Worm (Caenorhabditis elegans) whole organism, L2 larva: ENCODE data around the gene K10H10.7.

Experiments
- C34F6.9 ChIP-seq: fragments of 150-350 bp; optimal IDR thresholded peaks from 2 replicates; lab custom pipeline; 2014; ENCODE audit warnings: missing biosample characterization, missing genetic modification characterization
- F13H6.1 ChIP-seq: sonication (generic microtip); optimal IDR thresholded peaks from 2 replicates; lab custom pipeline; 2016; ENCODE audit warnings: missing genetic modification characterization, missing compliant biosample characterization
- R02D3.7 ChIP-seq: fragments of 150-350 bp; optimal IDR thresholded peaks from 2 replicates; lab custom pipeline; 2014; ENCODE audit warnings: missing biosample characterization, missing genetic modification characterization
- Y55F3AM.14 ChIP-seq: fragments of 200-800 bp; sonication (Bioruptor generic); optimal IDR thresholded peaks from 2 replicates; lab custom pipeline; 2018; ENCODE audit warnings: mild to moderate bottlenecking, missing genetic modification characterization, missing compliant biosample characterization
- ZK546.5 ChIP-seq: sonication (generic microtip); optimal IDR thresholded peaks from 2 replicates; lab custom pipeline; 2017; ENCODE audit warnings: missing biosample characterization, missing genetic modification characterization
- alr-1 ChIP-seq: fragments of 150-350 bp; optimal IDR thresholded peaks from 2 replicates; lab custom pipeline; 2014; ENCODE audit warnings: missing biosample characterization, missing genetic modification characterization
- aly-2 ChIP-seq: fragments of 150-350 bp; optimal IDR thresholded peaks from 2 replicates; lab custom pipeline; 2014; ENCODE audit warnings: missing biosample characterization, missing genetic modification characterization
- ama-1 ChIP-seq: fragments of 150-350 bp; optimal IDR thresholded peaks from 2 replicates; lab custom pipeline; 2018; ENCODE audit warnings: inconsistent platforms
- blmp-1 ChIP-seq: sonication (generic microtip); optimal IDR thresholded peaks from 2 replicates; lab custom pipeline; 2017; ENCODE audit warnings: missing genetic modification characterization, mild to moderate bottlenecking, missing compliant biosample characterization, antibody characterized with exemption, moderate library complexity; ENCODE audit not compliant: insufficient read depth
- ceh-16 ChIP-seq: fragments of 150-350 bp; optimal IDR thresholded peaks from 2 replicates; lab custom pipeline; 2014; ENCODE audit warnings: missing biosample characterization, missing genetic modification characterization
- ceh-82 ChIP-seq: fragments of 150-350 bp; optimal IDR thresholded peaks from 2 replicates; lab custom pipeline; 2014; ENCODE audit warnings: missing biosample characterization, missing genetic modification characterization
- crh-2 ChIP-seq: sonication (generic microtip); optimal IDR thresholded peaks from 2 replicates; lab custom pipeline; 2017; ENCODE audit warnings: missing biosample characterization, missing genetic modification characterization
- dmd-4 ChIP-seq: sonication (generic microtip); optimal IDR thresholded peaks from 2 replicates; lab custom pipeline; 2017; ENCODE audit warnings: missing biosample characterization, missing genetic modification characterization
- egl-27 ChIP-seq: sonication (generic microtip); optimal IDR thresholded peaks from 3 replicates; lab custom pipeline; 2017; ENCODE audit warnings: missing biosample characterization, missing genetic modification reagents, missing genetic modification characterization
- elt-1 ChIP-seq: fragments of 150-350 bp; optimal IDR thresholded peaks from 2 replicates; lab custom pipeline; 2014; ENCODE audit warnings: missing biosample characterization, missing genetic modification characterization
- elt-3 ChIP-seq: sonication (generic microtip); optimal IDR thresholded peaks from 2 replicates; lab custom pipeline; 2017; ENCODE audit warnings: missing biosample characterization, missing genetic modification characterization
- fos-1 ChIP-seq: fragments of 150-350 bp; optimal IDR thresholded peaks from 2 replicates; lab custom pipeline; 2014; ENCODE audit warnings: missing biosample characterization, missing genetic modification characterization
- gmeb-1 ChIP-seq: fragments of 150-350 bp; optimal IDR thresholded peaks from 2 replicates; lab custom pipeline; 2014; ENCODE audit warnings: missing biosample characterization, missing genetic modification characterization
- lin-11 ChIP-seq: fragments of 150-350 bp; sonication (generic microtip); optimal IDR thresholded peaks from 2 replicates; lab custom pipeline; 2014; ENCODE audit warnings: missing biosample characterization, missing genetic modification characterization, inconsistent platforms, mixed read lengths
- lin-13 ChIP-seq: fragments of 150-350 bp; optimal IDR thresholded peaks from 2 replicates; lab custom pipeline; 2014; ENCODE audit warnings: missing biosample characterization, missing genetic modification reagents, missing genetic modification characterization
- lin-39 ChIP-seq: fragments of 150-350 bp; optimal IDR thresholded peaks from 2 replicates; lab custom pipeline; 2014; ENCODE audit warnings: missing biosample characterization, missing genetic modification reagents, missing genetic modification characterization
- lsy-2 ChIP-seq, 2 experiments: fragments of 150-350 bp in 1 of 2; sonication (generic microtip) in 1 of 2; optimal IDR thresholded peaks; 2 replicates each; lab custom pipeline; 2014 to 2017; ENCODE audit warnings: missing biosample characterization in 2 of 2, missing genetic modification characterization in 2 of 2
- mab-5 ChIP-seq: fragments of 150-350 bp; optimal IDR thresholded peaks from 2 replicates; lab custom pipeline; 2014; ENCODE audit warnings: missing biosample characterization, missing genetic modification characterization
- mbf-1 ChIP-seq: sonication (generic microtip); optimal IDR thresholded peaks from 2 replicates; lab custom pipeline; 2017; ENCODE audit warnings: missing biosample characterization, missing genetic modification characterization
- mdl-1 ChIP-seq, 2 experiments: fragments of 150-350 bp in 1 of 2; sonication (generic microtip) in 1 of 2; optimal IDR thresholded peaks; 2 replicates each; lab custom pipeline; 2017; ENCODE audit warnings: missing biosample characterization in 2 of 2, missing genetic modification characterization in 2 of 2
- nhr-10 ChIP-seq: sonication (generic microtip); optimal IDR thresholded peaks from 2 replicates; lab custom pipeline; 2017; ENCODE audit warnings: missing biosample characterization, missing genetic modification characterization
- nhr-11 ChIP-seq: fragments of 150-350 bp; optimal IDR thresholded peaks from 2 replicates; lab custom pipeline; 2014; ENCODE audit warnings: missing biosample characterization, missing genetic modification characterization
- nhr-12 ChIP-seq: fragments of 150-350 bp; optimal IDR thresholded peaks from 2 replicates; lab custom pipeline; 2014; ENCODE audit warnings: missing biosample characterization, missing genetic modification characterization
- nhr-129 ChIP-seq: fragments of 150-350 bp; optimal IDR thresholded peaks from 2 replicates; lab custom pipeline; 2014; ENCODE audit warnings: missing biosample characterization, missing genetic modification characterization
- nhr-21 ChIP-seq: fragments of 150-350 bp; optimal IDR thresholded peaks from 2 replicates; lab custom pipeline; 2014; ENCODE audit warnings: missing biosample characterization, missing genetic modification characterization
- nhr-23 ChIP-seq: fragments of 150-350 bp; optimal IDR thresholded peaks from 2 replicates; lab custom pipeline; 2014; ENCODE audit warnings: missing biosample characterization, missing genetic modification reagents, missing genetic modification characterization
- nhr-237 ChIP-seq: fragments of 150-350 bp; optimal IDR thresholded peaks from 2 replicates; lab custom pipeline; 2014; ENCODE audit warnings: missing biosample characterization, missing genetic modification characterization
- nhr-25 ChIP-seq: fragments of 150-350 bp; sonication (generic microtip); optimal IDR thresholded peaks from 3 replicates; lab custom pipeline; 2014; ENCODE audit warnings: missing biosample characterization, missing genetic modification characterization
- nhr-6 ChIP-seq: fragments of 150-350 bp; optimal IDR thresholded peaks from 2 replicates; lab custom pipeline; 2014; ENCODE audit warnings: missing biosample characterization, missing genetic modification characterization
- nhr-77 ChIP-seq: fragments of 150-350 bp; optimal IDR thresholded peaks from 2 replicates; lab custom pipeline; 2014; ENCODE audit warnings: missing biosample characterization, missing genetic modification characterization
- peb-1 ChIP-seq: fragments of 150-350 bp; optimal IDR thresholded peaks from 2 replicates; lab custom pipeline; 2014; ENCODE audit warnings: missing biosample characterization, missing genetic modification characterization
- sem-4 ChIP-seq: fragments of 150-350 bp; optimal IDR thresholded peaks from 2 replicates; lab custom pipeline; 2014; ENCODE audit warnings: missing biosample characterization, missing genetic modification reagents, missing genetic modification characterization
- skn-1 ChIP-seq: sonication (generic microtip); optimal IDR thresholded peaks from 2 replicates; lab custom pipeline; 2017; ENCODE audit warnings: missing biosample characterization, missing genetic modification characterization
- sma-3 ChIP-seq: sonication (generic microtip); optimal IDR thresholded peaks from 2 replicates; lab custom pipeline; 2016; ENCODE audit warnings: missing genetic modification reagents, missing genetic modification characterization, missing compliant biosample characterization
- sma-9 ChIP-seq, 2 experiments: fragments of 150-350 bp in 1 of 2; sonication (generic microtip) in 1 of 2; optimal IDR thresholded peaks; 2 replicates each; lab custom pipeline; 2014 to 2016; ENCODE audit warnings: missing genetic modification characterization in 2 of 2, mild to moderate bottlenecking in 1 of 2, missing biosample characterization in 1 of 2, missing compliant biosample characterization in 1 of 2, missing genetic modification reagents in 1 of 2, moderate library complexity in 1 of 2
- snpc-4 ChIP-seq: fragments of 150-350 bp; optimal IDR thresholded peaks from 2 replicates; lab custom pipeline; 2014; ENCODE audit warnings: missing biosample characterization, missing genetic modification characterization
- unc-39 ChIP-seq: fragments of 150-350 bp; optimal IDR thresholded peaks from 2 replicates; lab custom pipeline; 2014; ENCODE audit warnings: missing biosample characterization, missing genetic modification characterization
- unc-55 ChIP-seq: fragments of 150-350 bp; sonication (generic microtip); optimal IDR thresholded peaks from 3 replicates; lab custom pipeline; 2014; ENCODE audit warnings: missing biosample characterization, missing genetic modification reagents, missing genetic modification characterization
- unc-62 ChIP-seq: fragments of 150-350 bp; optimal IDR thresholded peaks from 2 replicates; lab custom pipeline; 2014; ENCODE audit warnings: missing biosample characterization, missing genetic modification reagents, missing genetic modification characterization
- zag-1 ChIP-seq: fragments of 150-350 bp; optimal IDR thresholded peaks from 2 replicates; lab custom pipeline; 2014; ENCODE audit warnings: missing biosample characterization, missing genetic modification characterization
- ztf-1 ChIP-seq: fragments of 200-800 bp; sonication (Bioruptor generic); conservative IDR thresholded peaks from 2 replicates; pipeline ENCODE4 v1.3.6; 2022; ENCODE audit warnings: missing genetic modification characterization, missing compliant biosample characterization
- ztf-11 ChIP-seq: sonication (generic microtip); optimal IDR thresholded peaks from 2 replicates; lab custom pipeline; 2017; ENCODE audit warnings: missing biosample characterization, missing genetic modification characterization
- ztf-4 ChIP-seq: fragments of 150-350 bp; optimal IDR thresholded peaks from 2 replicates; lab custom pipeline; 2014; ENCODE audit warnings: missing biosample characterization, missing genetic modification characterization

K10H10.7 gene

DNA sequence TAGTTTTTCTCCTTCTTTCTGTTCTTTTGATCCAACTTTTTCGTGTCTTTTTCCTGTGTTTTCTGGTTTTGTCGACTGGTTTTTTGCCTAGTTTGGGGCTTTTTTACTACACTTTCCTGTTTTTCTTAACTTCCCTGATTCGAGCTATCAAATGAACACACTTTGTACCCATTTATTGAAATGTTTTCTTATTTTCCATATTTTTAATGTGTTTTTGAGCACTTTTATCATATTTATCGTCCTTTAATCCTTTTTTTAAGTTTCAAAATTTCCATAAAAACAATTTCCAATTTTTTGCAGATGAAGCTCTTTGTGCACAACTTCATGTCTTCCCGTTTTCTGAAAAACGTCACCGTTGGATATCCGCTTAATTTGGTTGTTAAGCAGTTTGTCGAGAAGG lies 26.5 kb upstream of the K10H10.7 start, which contains the start of gene C04H5.1:
C04H5.1 (plus strand) TSS at position 301 of the 400 bp plus-strand sequence.
- TF ChIP-seq aly-2 = no peak

DNA sequence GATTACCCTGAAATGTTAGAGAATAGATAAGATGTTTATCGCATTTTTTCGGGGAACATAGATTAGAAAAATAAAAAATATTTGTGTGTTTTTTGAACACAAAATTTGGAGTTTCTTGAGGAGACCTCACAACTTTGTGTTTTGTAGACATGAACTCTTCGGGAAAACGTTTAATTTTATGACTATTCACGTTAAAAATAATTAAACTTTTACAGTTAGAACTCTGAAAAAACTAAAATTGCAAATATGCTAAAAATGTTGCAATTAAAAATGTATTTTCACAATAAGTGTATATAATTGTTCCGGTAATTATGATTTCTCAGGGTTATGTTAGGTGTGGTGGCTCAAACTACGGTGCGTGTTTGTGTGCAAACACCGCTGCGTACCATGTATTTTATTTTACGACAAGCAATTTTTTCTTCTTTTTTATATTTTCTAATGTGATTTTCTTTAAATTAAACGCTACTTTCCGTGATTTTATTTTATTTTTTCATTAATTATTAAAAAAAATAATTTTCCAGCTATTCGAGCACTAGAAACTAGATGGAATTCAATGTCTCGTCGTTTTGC lies 20.9 kb upstream of the K10H10.7 start, which contains the start of the genes F57C2.5 and spat-1:
F57C2.5 (minus strand) TSS at position 7 of the 570 bp plus-strand sequence.
spat-1 (plus strand) TSS at position 520 of the 570 bp plus-strand sequence.
- TF ChIP-seq ama-1 (lab: Kevin White, UChicago) = no peak
- TF ChIP-seq nhr-77 (tag; lab: Kevin White, UChicago) = no peak
- TF ChIP-seq nhr-11 (tag; lab: Kevin White, UChicago) = no peak
- TF ChIP-seq nhr-237 (tag; lab: Kevin White, UChicago) = no peak
- TF ChIP-seq snpc-4 (tag; lab: Kevin White, UChicago) = peak; percentile 2
- TF ChIP-seq unc-39 (tag; lab: Kevin White, UChicago) = no peak
- TF ChIP-seq ztf-4 (tag; lab: Kevin White, UChicago) = no peak
- TF ChIP-seq nhr-25 = peak; percentile 63
- TF ChIP-seq sma-9 (GFP tag; optimal IDR thresholded peaks at IDR 0.05; lab: Kevin White, UChicago) = no peak
- TF ChIP-seq sma-9 (tag; optimal IDR thresholded peaks at IDR 0.05; lab: Kevin White, UChicago) = no peak
- TF ChIP-seq crh-2 (tag; lab: Kevin White, UChicago) = peak; percentile 70
- no peak for TF ChIP-seq nhr-10 (tag; lab: Kevin White, UChicago)
- TF ChIP-seq ZK546.5 (tag; lab: Kevin White, UChicago) = no peak
- TF ChIP-seq egl-27 (tag; lab: Kevin White, UChicago) = no peak
- TF ChIP-seq gmeb-1 (tag; lab: Kevin White, UChicago) = peak; percentile 33
- TF ChIP-seq lin-13 = peak; percentile 65
- no peak for TF ChIP-seq lin-39
- no peak for TF ChIP-seq nhr-12
- no peak for TF ChIP-seq nhr-21 (tag; lab: Kevin White, UChicago)
- TF ChIP-seq ceh-16 (tag; lab: Kevin White, UChicago) = no peak
- peak; percentile 82 to 98 for TF ChIP-seq lsy-2 (tag; optimal IDR thresholded peaks at IDR 0.05; lab: Kevin White, UChicago)
- TF ChIP-seq lin-11 (tag; lab: Kevin White, UChicago) = no peak
- TF ChIP-seq C34F6.9 = peak; percentile 81
- TF ChIP-seq blmp-1 (tag; lab: Kevin White, UChicago) = no peak
- no peak for TF ChIP-seq nhr-6 (tag; lab: Kevin White, UChicago)
- no peak for TF ChIP-seq alr-1 (tag; lab: Kevin White, UChicago)
- no peak for TF ChIP-seq ceh-82 (tag; lab: Kevin White, UChicago)
- TF ChIP-seq peb-1 (tag; lab: Kevin White, UChicago) = no peak
- TF ChIP-seq unc-62 = no peak
- no peak for TF ChIP-seq aly-2
- TF ChIP-seq elt-1 = no peak
- no peak for TF ChIP-seq ztf-1 (GFP tag; lab: Robert Waterston, UW)
- TF ChIP-seq dmd-4 (tag; lab: Kevin White, UChicago) = no peak
- no peak for TF ChIP-seq sem-4 (tag; lab: Kevin White, UChicago)
- TF ChIP-seq skn-1 (tag; lab: Kevin White, UChicago) = no peak
- no peak for TF ChIP-seq ztf-11
- TF ChIP-seq elt-3 (tag; lab: Kevin White, UChicago) = no peak
- no peak for TF ChIP-seq zag-1
- TF ChIP-seq nhr-23 (tag; lab: Kevin White, UChicago) = no peak
- TF ChIP-seq unc-55 (GFP tag; lab: Kevin White, UChicago) = peak; percentile 88
- peak; percentile 46 for TF ChIP-seq fos-1 (tag; lab: Kevin White, UChicago)
- no peak for TF ChIP-seq R02D3.7
- peak; percentile 59 for TF ChIP-seq F13H6.1
- TF ChIP-seq sma-3 (GFP tag; lab: Kevin White, UChicago) = peak; percentile 84
- no peak for TF ChIP-seq mab-5 (tag; lab: Kevin White, UChicago)
- TF ChIP-seq mdl-1 (tag; optimal IDR thresholded peaks at IDR 0.05; lab: Kevin White, UChicago) = no peak
- peak; percentile 72 for TF ChIP-seq nhr-129 (tag; lab: Kevin White, UChicago)
- no peak for TF ChIP-seq mbf-1 (tag; lab: Kevin White, UChicago)
- no peak for TF ChIP-seq Y55F3AM.14 (GFP tag; lab: Kevin White, UChicago)
